Worm (Caenorhabditis elegans) whole organism, mixed stage, embryonic: Measurements from ENCODE around the gene srbc-77.

Experiments used
- M03D4.4 ChIP-seq: sonication (generic microtip); optimal IDR thresholded peaks from 2 replicates; lab custom pipeline; 2017; ENCODE audit warnings: mild to moderate bottlenecking, missing genetic modification characterization, missing compliant biosample characterization
- elt-1 ChIP-seq: sonication (generic microtip); optimal IDR thresholded peaks from 2 replicates; lab custom pipeline; 2017; ENCODE audit warnings: missing genetic modification characterization, mild to moderate bottlenecking, missing compliant biosample characterization, antibody characterized with exemption, moderate library complexity, borderline replicate concordance; ENCODE audit not compliant: insufficient read depth
- lsy-2 ChIP-seq: fragments of 150-350 bp; optimal IDR thresholded peaks from 2 replicates; lab custom pipeline; 2014; ENCODE audit warnings: missing biosample characterization, missing genetic modification characterization
- nhr-12 ChIP-seq: fragments of 150-350 bp; optimal IDR thresholded peaks from 2 replicates; lab custom pipeline; 2014; ENCODE audit warnings: missing biosample characterization, missing genetic modification characterization
- nhr-2 ChIP-seq: fragments of 150-350 bp; optimal IDR thresholded peaks from 2 replicates; lab custom pipeline; 2014; ENCODE audit warnings: missing biosample characterization, missing genetic modification characterization
- nhr-28 ChIP-seq: fragments of 150-350 bp; optimal IDR thresholded peaks from 2 replicates; lab custom pipeline; 2014; ENCODE audit warnings: missing biosample characterization, missing genetic modification characterization
- snpc-4 ChIP-seq: fragments of 150-350 bp; optimal IDR thresholded peaks from 2 replicates; lab custom pipeline; 2014; ENCODE audit warnings: missing biosample characterization, missing genetic modification characterization
- ztf-11 ChIP-seq: fragments of 150-350 bp; optimal IDR thresholded peaks from 2 replicates; lab custom pipeline; 2014; ENCODE audit warnings: missing biosample characterization, missing genetic modification characterization

ce11 chrV:15957098-15957497 is 27.1 kb downstream of the srbc-77 start, which contains the start of gene F36G9.3:
- TF ChIP-seq M03D4.4 (tag; lab: Kevin White, UChicago) (no peak), ztf-11 (no peak), nhr-2 (tag; lab: Kevin White, UChicago) (no peak), nhr-12 (tag; lab: Kevin White, UChicago) (no peak), lsy-2 (tag; lab: Kevin White, UChicago) (no peak), nhr-28 (no peak), snpc-4 (tag; lab: Kevin White, UChicago) (no peak), elt-1 (no peak)
